Worm (Caenorhabditis elegans) whole organism, young adult: ENCODE results near the gene T05A7.7.
A peak's percentile ranks its signal among the peaks of the same experiment; 100 is the strongest.

Experiments
- F10E7.11 ChIP-seq: sonication (generic microtip); optimal IDR thresholded peaks from 2 replicates; lab custom pipeline; 2017; ENCODE audit warnings: mild to moderate bottlenecking, missing genetic modification characterization, moderate library complexity, missing compliant biosample characterization
- F23B12.7 ChIP-seq: sonication (generic microtip); optimal IDR thresholded peaks from 2 replicates; lab custom pipeline; 2017; ENCODE audit warnings: missing genetic modification characterization, mild to moderate bottlenecking, missing compliant biosample characterization, antibody characterized with exemption, moderate library complexity; ENCODE audit not compliant: insufficient read depth
- F33H1.4 ChIP-seq: fragments of 200-800 bp; sonication (Bioruptor generic); IDR thresholded peaks from 2 replicates; pipeline ENCODE4 v1.3.6; 2022; ENCODE audit warnings: missing genetic modification reagents, missing genetic modification characterization, missing compliant biosample characterization
- F39B2.1 ChIP-seq: fragments of 200-800 bp; sonication (Bioruptor generic); IDR thresholded peaks from 2 replicates; pipeline ENCODE4 v1.3.6; 2022; ENCODE audit warnings: missing genetic modification reagents, missing genetic modification characterization, missing compliant biosample characterization
- F49E8.2 ChIP-seq: sonication (generic microtip); optimal IDR thresholded peaks from 3 replicates; lab custom pipeline; 2017; ENCODE audit warnings: missing genetic modification characterization, mild to moderate bottlenecking, missing compliant biosample characterization, antibody characterized with exemption, moderate library complexity; ENCODE audit not compliant: insufficient read depth
- F52B5.7 ChIP-seq: sonication (generic microtip); optimal IDR thresholded peaks from 2 replicates; lab custom pipeline; 2016; ENCODE audit warnings: mild to moderate bottlenecking, missing genetic modification characterization, missing compliant biosample characterization
- F57C9.4 ChIP-seq: sonication (generic microtip); optimal IDR thresholded peaks from 2 replicates; lab custom pipeline; 2017; ENCODE audit warnings: mild to moderate bottlenecking, missing genetic modification characterization, missing compliant biosample characterization
- K12H6.12 ChIP-seq: fragments of 200-800 bp; sonication (Bioruptor generic); optimal IDR thresholded peaks from 2 replicates; lab custom pipeline; 2018; ENCODE audit warnings: mild to moderate bottlenecking, missing genetic modification characterization, missing compliant biosample characterization
- Y53G8AR.9 ChIP-seq: fragments of 200-800 bp; sonication (Bioruptor generic); conservative IDR thresholded peaks from 2 replicates; pipeline ENCODE4 v1.3.6; 2022; ENCODE audit warnings: missing genetic modification reagents, missing genetic modification characterization, missing compliant biosample characterization
- Y56A3A.18 ChIP-seq: fragments of 200-800 bp; sonication (Bioruptor generic); IDR thresholded peaks from 2 replicates; pipeline ENCODE4 v1.3.6; 2022; ENCODE audit warnings: missing genetic modification reagents, missing genetic modification characterization, missing compliant biosample characterization
- Y67H2A.10 ChIP-seq: fragments of 200-800 bp; sonication (Bioruptor generic); conservative IDR thresholded peaks from 2 replicates; pipeline ENCODE4 v1.3.6; 2022; ENCODE audit warnings: missing genetic modification reagents, missing genetic modification characterization, missing compliant biosample characterization
- ama-1 ChIP-seq, 3 experiments: fragments of 150-350 bp in 1 of 3; sonication (generic microtip) in 2 of 3; optimal IDR thresholded peaks; 2 replicates each; lab custom pipeline; 2014 to 2018; ENCODE audit warnings: missing biosample characterization in 2 of 3, missing genetic modification characterization in 2 of 3, missing genetic modification reagents in 2 of 3
- athp-1 ChIP-seq: sonication (generic microtip); optimal IDR thresholded peaks from 2 replicates; lab custom pipeline; 2017; ENCODE audit warnings: mild to moderate bottlenecking, missing genetic modification characterization, missing compliant biosample characterization
- attf-3 ChIP-seq: fragments of 200-800 bp; sonication (Bioruptor generic); conservative IDR thresholded peaks from 2 replicates; pipeline ENCODE4 v1.3.6; 2022; ENCODE audit warnings: missing genetic modification reagents, missing genetic modification characterization, missing compliant biosample characterization
- cebp-1 ChIP-seq, 2 experiments: fragments of 200-800 bp in 1 of 2; sonication (Bioruptor generic) in 1 of 2; sonication (generic microtip) in 1 of 2; IDR thresholded peaks in 1 of 2; optimal IDR thresholded peaks in 1 of 2; 2 replicates each; pipeline versions ENCODE4 v1.3.6 to Lab custom; 2017 to 2022; ENCODE audit warnings: missing compliant biosample characterization in 2 of 2, missing genetic modification characterization in 2 of 2, mild to moderate bottlenecking in 1 of 2, missing genetic modification reagents in 1 of 2, moderate library complexity in 1 of 2
- ceh-58 ChIP-seq: fragments of 200-800 bp; sonication (Bioruptor generic); IDR thresholded peaks from 2 replicates; pipeline ENCODE4 v1.3.6; 2022; ENCODE audit warnings: missing genetic modification characterization, missing compliant biosample characterization
- chd-7 ChIP-seq: sonication (generic microtip); optimal IDR thresholded peaks from 2 replicates; lab custom pipeline; 2016; ENCODE audit warnings: mild to moderate bottlenecking, missing genetic modification characterization, moderate library complexity, missing compliant biosample characterization
- die-1 ChIP-seq: sonication (generic microtip); optimal IDR thresholded peaks from 2 replicates; lab custom pipeline; 2016; ENCODE audit warnings: missing genotype, mild to moderate bottlenecking, missing genetic modification characterization, missing compliant biosample characterization
- dpff-1 ChIP-seq: sonication (generic microtip); optimal IDR thresholded peaks from 2 replicates; lab custom pipeline; 2017; ENCODE audit warnings: mild to moderate bottlenecking, missing genetic modification characterization, missing compliant biosample characterization
- dpl-1 ChIP-seq: fragments of 150-350 bp; optimal IDR thresholded peaks from 2 replicates; lab custom pipeline; 2014; ENCODE audit warnings: missing biosample characterization, missing genetic modification reagents, missing genetic modification characterization
- efl-1 ChIP-seq: fragments of 150-350 bp; optimal IDR thresholded peaks from 2 replicates; lab custom pipeline; 2014; ENCODE audit warnings: missing biosample characterization, missing genetic modification reagents, missing genetic modification characterization
- ekl-4 ChIP-seq: fragments of 200-800 bp; sonication (Bioruptor generic); IDR thresholded peaks from 2 replicates; pipeline ENCODE4 v1.3.6; 2022; ENCODE audit warnings: missing genetic modification reagents, missing genetic modification characterization, missing compliant biosample characterization
- gei-17 ChIP-seq: fragments of 200-800 bp; sonication (Bioruptor generic); optimal IDR thresholded peaks from 2 replicates; lab custom pipeline; 2018; ENCODE audit warnings: mild to moderate bottlenecking, missing genetic modification characterization, missing compliant biosample characterization
- him-1 ChIP-seq: sonication (generic microtip); optimal IDR thresholded peaks from 2 replicates; lab custom pipeline; 2016; ENCODE audit warnings: missing genotype, missing genetic modification reagents, missing genetic modification characterization, missing compliant biosample characterization
- hlh-12 ChIP-seq: sonication (generic microtip); optimal IDR thresholded peaks from 2 replicates; lab custom pipeline; 2016; ENCODE audit warnings: missing genetic modification characterization, missing compliant biosample characterization
- hmg-20 ChIP-seq: fragments of 200-800 bp; sonication (Bioruptor generic); IDR thresholded peaks from 2 replicates; pipeline ENCODE4 v1.3.6; 2022; ENCODE audit warnings: missing genetic modification reagents, missing genetic modification characterization, missing compliant biosample characterization
- hrde-1 ChIP-seq: sonication (generic microtip); optimal IDR thresholded peaks from 2 replicates; lab custom pipeline; 2016; ENCODE audit warnings: missing genetic modification characterization, mild to moderate bottlenecking, missing compliant biosample characterization, moderate library complexity, missing genotype, missing genetic modification reagents, borderline replicate concordance
- hsf-1 ChIP-seq: fragments of 200-800 bp; sonication (Bioruptor generic); IDR thresholded peaks from 2 replicates; pipeline ENCODE4 v1.3.6; 2022; ENCODE audit warnings: missing genetic modification reagents, missing genetic modification characterization, missing compliant biosample characterization
- lin-40 ChIP-seq: sonication (generic microtip); optimal IDR thresholded peaks from 2 replicates; lab custom pipeline; 2016; ENCODE audit warnings: missing genetic modification characterization, mild to moderate bottlenecking, missing compliant biosample characterization, missing genotype, missing genetic modification reagents
- madf-3 ChIP-seq: fragments of 200-800 bp; sonication (Bioruptor generic); IDR thresholded peaks from 2 replicates; pipeline ENCODE4 v1.3.6; 2022; ENCODE audit warnings: missing genetic modification reagents, missing genetic modification characterization, missing compliant biosample characterization
- madf-6 ChIP-seq: fragments of 200-800 bp; sonication (Bioruptor generic); IDR thresholded peaks from 2 replicates; pipeline ENCODE4 v1.3.6; 2022; ENCODE audit warnings: missing genetic modification reagents, missing genetic modification characterization, missing compliant biosample characterization
- mel-28 ChIP-seq: sonication (generic microtip); optimal IDR thresholded peaks from 2 replicates; lab custom pipeline; 2016; ENCODE audit warnings: borderline replicate concordance, mild to moderate bottlenecking, missing genetic modification characterization, missing compliant biosample characterization
- nfya-1 ChIP-seq: sonication (generic microtip); optimal IDR thresholded peaks from 2 replicates; lab custom pipeline; 2017; ENCODE audit warnings: antibody characterized with exemption, missing compliant biosample characterization, missing genetic modification characterization, borderline replicate concordance; ENCODE audit not compliant: insufficient read depth
- nhr-120 ChIP-seq: fragments of 200-800 bp; sonication (Bioruptor generic); IDR thresholded peaks from 2 replicates; pipeline ENCODE4 v1.3.6; 2022; ENCODE audit warnings: missing genetic modification characterization, missing compliant biosample characterization
- nhr-179 ChIP-seq: sonication (generic microtip); optimal IDR thresholded peaks from 2 replicates; lab custom pipeline; 2016; ENCODE audit warnings: mild to moderate bottlenecking, missing genetic modification characterization, missing compliant biosample characterization
- pbrm-1 ChIP-seq: fragments of 200-800 bp; sonication (Bioruptor generic); IDR thresholded peaks from 2 replicates; pipeline ENCODE4 v1.3.6; 2022; ENCODE audit warnings: missing genetic modification reagents, missing genetic modification characterization, missing compliant biosample characterization
- rcor-1 ChIP-seq: fragments of 200-800 bp; sonication (Bioruptor generic); IDR thresholded peaks from 2 replicates; pipeline ENCODE4 v1.3.6; 2022; ENCODE audit warnings: missing genetic modification reagents, missing genetic modification characterization, missing compliant biosample characterization
- repo-1 ChIP-seq: sonication (generic microtip); optimal IDR thresholded peaks from 2 replicates; lab custom pipeline; 2017; ENCODE audit warnings: mild to moderate bottlenecking, missing genetic modification characterization, missing compliant biosample characterization
- sea-2 ChIP-seq: fragments of 200-800 bp; sonication (Bioruptor generic); IDR thresholded peaks from 2 replicates; pipeline ENCODE4 v1.3.6; 2022; ENCODE audit warnings: missing genetic modification characterization, missing compliant biosample characterization
- snpc-1.3 ChIP-seq: sonication (generic microtip); optimal IDR thresholded peaks from 2 replicates; lab custom pipeline; 2017; ENCODE audit warnings: missing genetic modification characterization, mild to moderate bottlenecking, missing compliant biosample characterization, antibody characterized with exemption, moderate library complexity, missing genotype, missing genetic modification reagents; ENCODE audit not compliant: insufficient read depth
- snpc-4 ChIP-seq, 5 experiments: fragments of 150-350 bp in 1 of 5; sonication (generic microtip) in 4 of 5; optimal IDR thresholded peaks; 2 replicates each; lab custom pipeline; 2014 to 2018; ENCODE audit warnings: missing genetic modification characterization in 5 of 5, missing biosample characterization in 3 of 5, antibody characterized with exemption in 2 of 5, mild to moderate bottlenecking in 2 of 5, missing compliant biosample characterization in 2 of 5, missing genotype in 2 of 5, moderate library complexity in 2 of 5, missing genetic modification reagents in 1 of 5
- somi-1 ChIP-seq: fragments of 200-800 bp; sonication (Bioruptor generic); optimal IDR thresholded peaks from 2 replicates; lab custom pipeline; 2018; ENCODE audit warnings: mild to moderate bottlenecking, missing genetic modification characterization, missing compliant biosample characterization
- tbp1 ChIP-seq: fragments of 200-800 bp; sonication (Bioruptor generic); optimal IDR thresholded peaks from 2 replicates; lab custom pipeline; 2018; ENCODE audit warnings: mild to moderate bottlenecking, missing genetic modification characterization, missing compliant biosample characterization
- xnd-1 ChIP-seq: sonication (generic microtip); optimal IDR thresholded peaks from 2 replicates; lab custom pipeline; 2016; ENCODE audit warnings: missing genotype, missing genetic modification reagents, missing genetic modification characterization, missing compliant biosample characterization
- ztf-26 ChIP-seq: sonication (generic microtip); optimal IDR thresholded peaks from 2 replicates; lab custom pipeline; 2017; ENCODE audit warnings: missing genetic modification characterization, missing compliant biosample characterization

The T05A7.7 gene

ce11 chrII:4698266-4698771 lies 17.0 kb upstream of the T05A7.7 start, which contains the start of the genes rpn-5 and scc-1 (continued):
- TF ChIP-seq F23B12.7 (tag; lab: Kevin White, UChicago), result peak; percentile 72
- no peak for TF ChIP-seq madf-3 (GFP tag; lab: Robert Waterston, UW)
- TF ChIP-seq nhr-179 (tag; lab: Kevin White, UChicago), result no peak
- TF ChIP-seq snpc-1.3 (tag; lab: Kevin White, UChicago), result peak; percentile 6
- peak; percentile 76 for TF ChIP-seq efl-1 (GFP tag; lab: Kevin White, UChicago)
- TF ChIP-seq attf-3 (GFP tag; lab: Robert Waterston, UW), result no peak
- no peak for TF ChIP-seq F10E7.11
- TF ChIP-seq Y67H2A.10, result no peak
- no peak for TF ChIP-seq die-1
- TF ChIP-seq hrde-1 (tag; lab: Kevin White, UChicago), result no peak
- TF ChIP-seq K12H6.12, result no peak
- no peak for TF ChIP-seq nfya-1 (tag; lab: Kevin White, UChicago)
- no peak for TF ChIP-seq cebp-1 (GFP tag; IDR thresholded peaks at IDR 0.05; lab: Robert Waterston, UW)
- TF ChIP-seq cebp-1 (tag; optimal IDR thresholded peaks at IDR 0.05; lab: Kevin White, UChicago), result peak; percentile 12
- no peak for TF ChIP-seq F57C9.4 (tag; lab: Kevin White, UChicago)
- no peak for TF ChIP-seq sea-2 (GFP tag; lab: Robert Waterston, UW)
- no peak for TF ChIP-seq him-1 (tag; lab: Kevin White, UChicago)
- TF ChIP-seq hlh-12 (tag; lab: Kevin White, UChicago), result no peak
- TF ChIP-seq hmg-20 (GFP tag; lab: Robert Waterston, UW), result no peak
- TF ChIP-seq repo-1 (tag; lab: Kevin White, UChicago), result no peak
- no peak for TF ChIP-seq ama-1 (optimal IDR thresholded peaks at IDR 0.05; lab: Kevin White, UChicago)
- TF ChIP-seq ama-1 (GFP tag; optimal IDR thresholded peaks at IDR 0.05; lab: Kevin White, UChicago), result no peak
- TF ChIP-seq chd-7 (tag; lab: Kevin White, UChicago), result no peak
- TF ChIP-seq somi-1, result no peak
- TF ChIP-seq F52B5.7 (tag; lab: Kevin White, UChicago), result no peak
- TF ChIP-seq dpl-1 (GFP tag; lab: Kevin White, UChicago), result peak; percentile 22
- TF ChIP-seq F33H1.4 (GFP tag; lab: Robert Waterston, UW), result peak; percentile 92
- TF ChIP-seq ceh-58 (GFP tag; lab: Robert Waterston, UW), result no peak
- TF ChIP-seq gei-17 (GFP tag; lab: Kevin White, UChicago), result no peak
- no peak for TF ChIP-seq ztf-26 (tag; lab: Kevin White, UChicago)
- no peak for TF ChIP-seq dpff-1 (tag; lab: Kevin White, UChicago)

- peak; percentile 8 for TF ChIP-seq tbp1 (GFP tag; lab: Kevin White, UChicago)
- TF ChIP-seq madf-6 (GFP tag; lab: Robert Waterston, UW), result peak; percentile 69
- TF ChIP-seq Y56A3A.18 (GFP tag; lab: Robert Waterston, UW), result no peak
- TF ChIP-seq sea-2 (GFP tag; lab: Robert Waterston, UW), result no peak
- TF ChIP-seq Y53G8AR.9 (GFP tag; lab: Robert Waterston, UW), result 0 out of 2 replicates have a peak, but pooled peaks have one; percentile 61
- TF ChIP-seq hrde-1 (tag; lab: Kevin White, UChicago), result peak; percentile 86
- TF ChIP-seq pbrm-1 (GFP tag; lab: Robert Waterston, UW), result 0 out of 2 replicates have a peak, but pooled peaks have one; percentile 22
- TF ChIP-seq lin-40 (tag; lab: Kevin White, UChicago), result no peak
- peak; percentile 56; the same call in 1 of the 2 replicates for TF ChIP-seq ekl-4 (GFP tag; lab: Robert Waterston, UW)
- TF ChIP-seq mel-28, result no peak
- peak; percentile 40 for TF ChIP-seq athp-1 (tag; lab: Kevin White, UChicago)
- TF ChIP-seq die-1, result no peak
- no peak for TF ChIP-seq nhr-120 (GFP tag; lab: Robert Waterston, UW)
- TF ChIP-seq xnd-1 (tag; lab: Kevin White, UChicago), result peak; percentile 52
- 0 out of 2 replicates have a peak, but pooled peaks have one; percentile 53 for TF ChIP-seq hsf-1 (GFP tag; lab: Robert Waterston, UW)
- TF ChIP-seq snpc-4 (GFP tag; optimal IDR thresholded peaks at IDR 0.05; lab: Kevin White, UChicago), result no peak
- peak in 1 of 4 experiments; percentile 45 for TF ChIP-seq snpc-4 (tag; optimal IDR thresholded peaks at IDR 0.05; lab: Kevin White, UChicago)
- TF ChIP-seq attf-3 (GFP tag; lab: Robert Waterston, UW), result no peak
- peak; percentile 56 for TF ChIP-seq F49E8.2 (tag; lab: Kevin White, UChicago)
- no peak for TF ChIP-seq Y67H2A.10
- 0 out of 2 replicates have a peak, but pooled peaks have one; percentile 28 for TF ChIP-seq rcor-1 (GFP tag; lab: Robert Waterston, UW)
- TF ChIP-seq F39B2.1, result peak; percentile 51; the same call in 1 of the 2 replicates
Observed at ce11 chrII:4696055-4696454, 14.8 kb upstream of the T05A7.7 start.
